Worm (Caenorhabditis elegans): ENCODE data around the gene fozi-1.

DNA sequence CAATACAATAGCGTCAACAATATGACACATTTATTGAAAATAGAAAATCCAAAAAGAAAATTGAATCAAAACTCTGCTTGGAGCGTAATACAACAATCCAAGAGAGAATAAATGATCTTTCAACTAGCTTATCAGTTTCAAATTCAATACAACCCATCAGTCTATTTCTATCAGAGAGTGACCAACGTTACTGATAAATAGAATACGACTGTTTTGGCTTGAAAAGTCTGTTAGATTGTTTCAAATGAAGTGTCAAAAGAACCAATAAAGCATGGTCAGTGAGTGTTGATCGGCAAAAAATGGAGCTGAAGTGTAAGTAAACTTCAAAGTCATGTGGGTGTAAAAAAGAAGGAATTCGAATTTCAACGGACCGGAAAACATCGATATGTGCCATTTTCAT is 44.0 kb upstream of the fozi-1 start:
- no peak for TF ChIP-seq nhr-28 (tag; optimal IDR thresholded peaks at IDR 0.05)
- no peak for TF ChIP-seq nhr-12 (tag; optimal IDR thresholded peaks at IDR 0.05)
